Worm (Caenorhabditis elegans) whole organism, L1 larva: ENCODE measurements around the gene M176.4.

Experiments
- blmp-1 ChIP-seq: fragments of 150-350 bp; optimal IDR thresholded peaks from 2 replicates; lab custom pipeline; 2014; ENCODE audit warnings: missing biosample characterization, missing genetic modification characterization
- jun-1 ChIP-seq: fragments of 150-350 bp; optimal IDR thresholded peaks from 2 replicates; lab custom pipeline; 2014; ENCODE audit warnings: missing biosample characterization, missing genetic modification reagents, missing genetic modification characterization
- lir-3 ChIP-seq: sonication (generic microtip); optimal IDR thresholded peaks from 2 replicates; lab custom pipeline; 2016; ENCODE audit warnings: mild to moderate bottlenecking, missing genetic modification characterization, moderate library complexity, missing compliant biosample characterization; ENCODE audit not compliant: poor library complexity
- snpc-4 ChIP-seq: fragments of 150-350 bp; optimal IDR thresholded peaks from 2 replicates; lab custom pipeline; 2014; ENCODE audit warnings: missing biosample characterization, missing genetic modification characterization
- tbx-2 ChIP-seq: sonication (generic microtip); optimal IDR thresholded peaks from 2 replicates; lab custom pipeline; 2016; ENCODE audit warnings: missing genetic modification characterization, missing compliant biosample characterization

ce11 chrII:9431119-9431518, 13.0 kb downstream of the M176.4 start:
- TF ChIP-seq jun-1 (tag; lab: Kevin White, UChicago) (no peak), blmp-1 (tag; lab: Kevin White, UChicago) (no peak), lir-3 (no peak), snpc-4 (tag; lab: Kevin White, UChicago) (no peak), tbx-2 (tag; lab: Kevin White, UChicago) (no peak)
